Fruit fly (Drosophila melanogaster): ENCODE results near the gene CG2701.

The CG2701 gene

dm6 chrX:2703693-2704092 is 16.4 kb downstream of the CG2701 start, which contains the start of gene Ugalt (continued):
- TF ChIP-seq CG6654 (GFP tag; optimal IDR thresholded peaks at IDR 0.05) (peak; percentile 98), jigr1 (GFP tag; IDR thresholded peaks at IDR 0.05) (peak; percentile 100), MBD-R2 (GFP tag; IDR thresholded peaks at IDR 0.05) (peak; percentile 100), nerfin-1 (tag; optimal IDR thresholded peaks at IDR 0.05) (peak; percentile 100), CG30403 (GFP tag; optimal IDR thresholded peaks at IDR 0.05) (peak; percentile 100), Six4 (GFP tag; optimal IDR thresholded peaks at IDR 0.05) (peak; percentile 100), CG12744 (GFP tag; optimal IDR thresholded peaks at IDR 0.05) (peak; percentile 100), hb (GFP tag; IDR thresholded peaks at IDR 0.05; ENCODE audit: partially characterized antibody) (no peak), trh (GFP tag; optimal IDR thresholded peaks at IDR 0.05) (peak; percentile 100), Fer1 (GFP tag; optimal IDR thresholded peaks at IDR 0.05) (peak; percentile 100), Rx (GFP tag; IDR thresholded peaks at IDR 0.05) (peak; percentile 100), gem (tag; optimal IDR thresholded peaks at IDR 0.05) (peak; percentile 100), mld (GFP tag; IDR thresholded peaks at IDR 0.05; ENCODE audit: partially characterized antibody) (no peak), dati (GFP tag; IDR thresholded peaks at IDR 0.05) (peak; percentile 100), Sin3A (optimal IDR thresholded peaks at IDR 0.05) (no peak), ham (GFP tag; IDR thresholded peaks at IDR 0.05) (peak; percentile 100), pho (GFP tag; optimal IDR thresholded peaks at IDR 0.05) (peak; percentile 100), Hmx (GFP tag; optimal IDR thresholded peaks at IDR 0.05) (peak; percentile 99), CG5953 (GFP tag; IDR thresholded peaks at IDR 0.05) (peak; percentile 100), amos (GFP tag; IDR thresholded peaks at IDR 0.05; ENCODE audit: partially characterized antibody) (peak; percentile 36; the same call in 1 of the 2 replicates), CG17361 (GFP tag; IDR thresholded peaks at IDR 0.05) (peak; percentile 100), CG4404 (GFP tag; IDR thresholded peaks at IDR 0.05) (peak; percentile 100), CG4617 (GFP tag; optimal IDR thresholded peaks at IDR 0.05; ENCODE audit: borderline replicate concordance) (peak; percentile 100), Hsf (GFP tag; optimal IDR thresholded peaks at IDR 0.05) (peak; percentile 100), tio (GFP tag; optimal IDR thresholded peaks at IDR 0.05) (peak; percentile 100), CG6765 (GFP tag; optimal IDR thresholded peaks at IDR 0.05) (peak; percentile 100), Oli (tag; optimal IDR thresholded peaks at IDR 0.05) (peak; percentile 100), lola (GFP tag; optimal IDR thresholded peaks at IDR 0.05) (peak in 1 of 3 experiments; percentile 100), Dip3 (GFP tag; optimal IDR thresholded peaks at IDR 0.05) (peak; percentile 100), grn (GFP tag; optimal IDR thresholded peaks at IDR 0.05) (peak; percentile 99), CG11456 (GFP tag; IDR thresholded peaks at IDR 0.05) (peak; percentile 100), CG14050 (GFP tag; IDR thresholded peaks at IDR 0.05) (peak; percentile 100), Tbp (GFP tag; optimal IDR thresholded peaks at IDR 0.05) (no peak), bowl (GFP tag; IDR thresholded peaks at IDR 0.05) (peak; percentile 100), CG2120 (GFP tag; optimal IDR thresholded peaks at IDR 0.05) (peak; percentile 100), Mad (GFP tag; optimal IDR thresholded peaks at IDR 0.05) (peak; percentile 100), ind (GFP tag; optimal IDR thresholded peaks at IDR 0.05) (peak; percentile 100), usp (GFP tag; optimal IDR thresholded peaks at IDR 0.05) (no peak), sd (tag; optimal IDR thresholded peaks at IDR 0.05) (peak; percentile 99), CG2712 (tag; optimal IDR thresholded peaks at IDR 0.05) (peak; percentile 100), H15 (GFP tag; IDR thresholded peaks at IDR 0.05) (peak; percentile 100), nau (GFP tag; optimal IDR thresholded peaks at IDR 0.05) (peak; percentile 100), pb (GFP tag; optimal IDR thresholded peaks at IDR 0.05) (peak; percentile 100), row (GFP tag; IDR thresholded peaks at IDR 0.05) (peak; percentile 100), croc (GFP tag; conservative IDR thresholded peaks at IDR 0.05) (peak; percentile 100), zen2 (GFP tag; IDR thresholded peaks at IDR 0.05; ENCODE audit: partially characterized antibody) (no peak), NFAT (GFP tag; IDR thresholded peaks at IDR 0.05) (peak; percentile 100), HLH3B (GFP tag; IDR thresholded peaks at IDR 0.05) (peak; percentile 100), CG18764 (GFP tag; optimal IDR thresholded peaks at IDR 0.05) (peak; percentile 100), MTF-1 (GFP tag; optimal IDR thresholded peaks at IDR 0.05; ENCODE audit: borderline replicate concordance) (peak; percentile 100), Sry-δ (GFP tag; optimal IDR thresholded peaks at IDR 0.05) (peak; percentile 94), HmgZ (tag; optimal IDR thresholded peaks at IDR 0.05) (peak; percentile 100)

Measured in whole organism, embryonic.